Fruit fly (Drosophila melanogaster) whole organism, prepupa: ENCODE data around the gene milt.

ENCODE experiments used
- Blimp-1 ChIP-seq: fragments of 200-800 bp; sonication (Bioruptor generic); optimal IDR thresholded peaks from 3 replicates; lab custom pipeline; 2017; ENCODE audit warnings: missing biosample characterization, missing genetic modification characterization, mild to moderate bottlenecking, moderate library complexity, missing genetic modification reagents
- CG10631 ChIP-seq: fragments of 200-800 bp; sonication (Bioruptor generic); optimal IDR thresholded peaks from 2 replicates; lab custom pipeline; 2016; ENCODE audit warnings: missing biosample characterization, missing genetic modification characterization
- CG10669 ChIP-seq: fragments of 200-800 bp; sonication (Bioruptor generic); optimal IDR thresholded peaks from 3 replicates; lab custom pipeline; 2018; ENCODE audit warnings: missing biosample characterization, mild to moderate bottlenecking, missing genetic modification characterization, moderate library complexity
- CG11294 ChIP-seq: fragments of 200-800 bp; sonication (Bioruptor generic); IDR thresholded peaks from 2 replicates; pipeline ENCODE4 v1.3.6; 2022; ENCODE audit warnings: missing biosample characterization, missing genetic modification characterization
- CG11762 ChIP-seq: fragments of 200-800 bp; sonication (Bioruptor generic); optimal IDR thresholded peaks from 3 replicates; lab custom pipeline; 2016; ENCODE audit warnings: missing biosample characterization, missing genetic modification characterization; ENCODE audit not compliant: insufficient read depth
- CG15336 ChIP-seq: fragments of 200-800 bp; sonication (Bioruptor generic); IDR thresholded peaks from 2 replicates; pipeline ENCODE4 v1.3.6; 2022; ENCODE audit warnings: missing biosample characterization, missing genetic modification characterization
- CG1621 ChIP-seq: fragments of 200-800 bp; sonication (Bioruptor generic); optimal IDR thresholded peaks from 3 replicates; lab custom pipeline; 2018; ENCODE audit warnings: missing biosample characterization, mild to moderate bottlenecking, missing genetic modification characterization
- CG32006 ChIP-seq: fragments of 200-800 bp; sonication (Bioruptor generic); optimal IDR thresholded peaks from 3 replicates; lab custom pipeline; 2017; ENCODE audit warnings: missing biosample characterization, mild to moderate bottlenecking, missing genetic modification characterization
- CG34406 ChIP-seq: fragments of 200-800 bp; sonication (Bioruptor generic); optimal IDR thresholded peaks from 3 replicates; lab custom pipeline; 2016; ENCODE audit warnings: missing biosample characterization, missing genetic modification characterization
- CG3919 ChIP-seq: fragments of 200-800 bp; sonication (Bioruptor generic); optimal IDR thresholded peaks from 3 replicates; lab custom pipeline; 2016; ENCODE audit warnings: missing biosample characterization, missing genetic modification characterization
- CG4318 ChIP-seq: fragments of 200-800 bp; sonication (Bioruptor generic); optimal IDR thresholded peaks from 3 replicates; lab custom pipeline; 2017; ENCODE audit warnings: missing biosample characterization, mild to moderate bottlenecking, missing genetic modification characterization
- CG6163 ChIP-seq: fragments of 200-800 bp; sonication (Bioruptor generic); IDR thresholded peaks from 3 replicates; pipeline ENCODE4 v1.3.6; 2022; ENCODE audit warnings: missing biosample characterization, missing genetic modification characterization
- CG6792 ChIP-seq: fragments of 200-800 bp; sonication (Bioruptor generic); optimal IDR thresholded peaks from 3 replicates; lab custom pipeline; 2016; ENCODE audit warnings: missing biosample characterization, missing genetic modification characterization
- CG6808 ChIP-seq: fragments of 200-800 bp; sonication (Bioruptor generic); optimal IDR thresholded peaks from 3 replicates; lab custom pipeline; 2017; ENCODE audit warnings: missing biosample characterization, missing genetic modification characterization, mild to moderate bottlenecking, moderate library complexity, missing genetic modification reagents
- CG6854 ChIP-seq: fragments of 200-800 bp; sonication (Bioruptor generic); optimal IDR thresholded peaks from 2 replicates; lab custom pipeline; 2017; ENCODE audit warnings: missing biosample characterization, mild to moderate bottlenecking, missing genetic modification characterization
- CG7368 ChIP-seq: fragments of 200-800 bp; sonication (Bioruptor generic); optimal IDR thresholded peaks from 3 replicates; lab custom pipeline; 2016; ENCODE audit warnings: missing biosample characterization, missing genetic modification characterization
- CG8119 ChIP-seq: fragments of 200-800 bp; sonication (Bioruptor generic); IDR thresholded peaks from 3 replicates; pipeline ENCODE4 v1.3.6; 2022; ENCODE audit warnings: missing biosample characterization, missing genetic modification characterization
- CG9139 ChIP-seq: fragments of 200-800 bp; sonication (Bioruptor generic); optimal IDR thresholded peaks from 3 replicates; lab custom pipeline; 2017; ENCODE audit warnings: missing biosample characterization, mild to moderate bottlenecking, missing genetic modification characterization
- Eip75B ChIP-seq: fragments of 200-800 bp; sonication (Bioruptor generic); optimal IDR thresholded peaks from 3 replicates; lab custom pipeline; 2016; ENCODE audit warnings: missing biosample characterization, missing genetic modification characterization
- Eip78C ChIP-seq: fragments of 200-800 bp; sonication (Bioruptor generic); peaks from one replicate; lab custom pipeline; 2016; ENCODE audit warnings: missing biosample characterization, missing genetic modification characterization
- Eip93F ChIP-seq: fragments of 200-800 bp; sonication (Bioruptor generic); optimal IDR thresholded peaks from 2 replicates; lab custom pipeline; 2016; ENCODE audit warnings: missing biosample characterization, mild to moderate bottlenecking, missing genetic modification characterization
- Ets21C ChIP-seq: fragments of 200-800 bp; sonication (Bioruptor generic); optimal IDR thresholded peaks from 3 replicates; lab custom pipeline; 2016; ENCODE audit warnings: missing biosample characterization, missing genetic modification characterization
- Ets96B ChIP-seq: fragments of 200-800 bp; optimal IDR thresholded peaks from 2 replicates; lab custom pipeline; 2019; ENCODE audit warnings: missing biosample characterization, mild to moderate bottlenecking, missing genetic modification characterization, moderate library complexity
- Gug ChIP-seq: fragments of 200-800 bp; sonication (Bioruptor generic); IDR thresholded peaks from 2 replicates; pipeline ENCODE4 v1.3.6; 2022; ENCODE audit warnings: missing biosample characterization, missing genetic modification characterization
- Hr38 ChIP-seq: sonication (Bioruptor generic); optimal IDR thresholded peaks from 2 replicates; lab custom pipeline; 2016; ENCODE audit warnings: missing biosample characterization, missing genetic modification characterization
- Hr39 ChIP-seq: fragments of 200-800 bp; sonication (Bioruptor generic); optimal IDR thresholded peaks from 2 replicates; lab custom pipeline; 2016; ENCODE audit warnings: missing biosample characterization, missing genetic modification characterization
- Lpt ChIP-seq: fragments of 200-800 bp; sonication (Bioruptor generic); optimal IDR thresholded peaks from 3 replicates; lab custom pipeline; 2016; ENCODE audit warnings: missing biosample characterization, missing genetic modification characterization
- Met ChIP-seq: fragments of 200-800 bp; sonication (Bioruptor generic); optimal IDR thresholded peaks from 3 replicates; lab custom pipeline; 2016; ENCODE audit warnings: missing biosample characterization, missing genetic modification characterization
- Smox ChIP-seq: fragments of 200-800 bp; sonication (Bioruptor generic); optimal IDR thresholded peaks from 3 replicates; lab custom pipeline; 2016; ENCODE audit warnings: missing biosample characterization, missing genetic modification characterization
- Sox102F ChIP-seq: fragments of 200-800 bp; sonication (Bioruptor generic); optimal IDR thresholded peaks from 2 replicates; lab custom pipeline; 2016; ENCODE audit warnings: missing biosample characterization, mild to moderate bottlenecking, missing genetic modification characterization
- Sox14 ChIP-seq: fragments of 200-800 bp; sonication (Bioruptor generic); optimal IDR thresholded peaks from 3 replicates; lab custom pipeline; 2016; ENCODE audit warnings: missing biosample characterization, missing genetic modification characterization
- Sox15 ChIP-seq: fragments of 200-800 bp; sonication (Bioruptor generic); optimal IDR thresholded peaks from 3 replicates; lab custom pipeline; 2016; ENCODE audit warnings: missing biosample characterization, missing genetic modification characterization
- achi ChIP-seq: fragments of 200-800 bp; sonication (Bioruptor generic); optimal IDR thresholded peaks from 3 replicates; lab custom pipeline; 2016; ENCODE audit warnings: missing biosample characterization, missing genetic modification characterization
- acj6 ChIP-seq: fragments of 200-800 bp; sonication (Bioruptor generic); optimal IDR thresholded peaks from 3 replicates; lab custom pipeline; 2016; ENCODE audit warnings: missing biosample characterization, missing genetic modification characterization
- cyc ChIP-seq: fragments of 200-800 bp; sonication (Bioruptor generic); optimal IDR thresholded peaks from 3 replicates; lab custom pipeline; 2016; ENCODE audit warnings: missing biosample characterization, missing genetic modification characterization
- dsx ChIP-seq: fragments of 200-800 bp; optimal IDR thresholded peaks from 3 replicates; lab custom pipeline; 2019; ENCODE audit warnings: missing biosample characterization, mild to moderate bottlenecking, missing genetic modification characterization, moderate library complexity; ENCODE audit not compliant: poor library complexity, severe bottlenecking
- esn ChIP-seq: fragments of 200-800 bp; sonication (Bioruptor generic); optimal IDR thresholded peaks from 2 replicates; lab custom pipeline; 2016; ENCODE audit warnings: missing biosample characterization, mild to moderate bottlenecking, missing genetic modification characterization, moderate library complexity
- fd85E ChIP-seq: fragments of 200-800 bp; sonication (Bioruptor generic); optimal IDR thresholded peaks from 3 replicates; lab custom pipeline; 2016; ENCODE audit warnings: missing biosample characterization, missing genetic modification characterization
- fkh ChIP-seq: fragments of 200-800 bp; sonication (Bioruptor generic); optimal IDR thresholded peaks from 3 replicates; lab custom pipeline; 2017; ENCODE audit warnings: missing biosample characterization, mild to moderate bottlenecking, missing genetic modification characterization, moderate library complexity
- lz ChIP-seq: fragments of 200-800 bp; sonication (Bioruptor generic); optimal IDR thresholded peaks from 3 replicates; lab custom pipeline; 2016; ENCODE audit warnings: missing biosample characterization, missing genetic modification characterization
- net ChIP-seq: fragments of 200-800 bp; sonication (Bioruptor generic); optimal IDR thresholded peaks from 3 replicates; lab custom pipeline; 2016; ENCODE audit warnings: missing biosample characterization, missing genetic modification characterization
- pdm3 ChIP-seq: fragments of 200-800 bp; sonication (Bioruptor generic); optimal IDR thresholded peaks from 3 replicates; lab custom pipeline; 2016; ENCODE audit warnings: missing biosample characterization, missing genetic modification characterization
- salr ChIP-seq, 2 experiments: fragments of 200-800 bp; sonication (Bioruptor generic); optimal IDR thresholded peaks; 3 replicates each; lab custom pipeline; 2016 to 2018; ENCODE audit warnings: missing biosample characterization in 2 of 2, missing genetic modification characterization in 2 of 2, mild to moderate bottlenecking in 1 of 2
- ss ChIP-seq, 2 experiments: fragments of 200-800 bp; sonication (Bioruptor generic); optimal IDR thresholded peaks; 2 replicates in 1 of 2; 3 replicates in 1 of 2; lab custom pipeline; 2017 to 2018; ENCODE audit warnings: mild to moderate bottlenecking in 2 of 2, missing biosample characterization in 2 of 2, missing genetic modification characterization in 2 of 2, moderate library complexity in 1 of 2
- svp ChIP-seq: fragments of 200-800 bp; sonication (Bioruptor generic); peaks from one replicate; lab custom pipeline; 2016; ENCODE audit warnings: missing biosample characterization, missing genetic modification characterization
- topi ChIP-seq: fragments of 200-800 bp; sonication (Bioruptor generic); optimal IDR thresholded peaks from 3 replicates; lab custom pipeline; 2016; ENCODE audit warnings: missing biosample characterization, missing genetic modification characterization
- vri ChIP-seq: fragments of 200-800 bp; sonication (Bioruptor generic); optimal IDR thresholded peaks from 3 replicates; lab custom pipeline; 2016; ENCODE audit warnings: missing biosample characterization, mild to moderate bottlenecking, missing genetic modification characterization

Gene milt

DNA sequence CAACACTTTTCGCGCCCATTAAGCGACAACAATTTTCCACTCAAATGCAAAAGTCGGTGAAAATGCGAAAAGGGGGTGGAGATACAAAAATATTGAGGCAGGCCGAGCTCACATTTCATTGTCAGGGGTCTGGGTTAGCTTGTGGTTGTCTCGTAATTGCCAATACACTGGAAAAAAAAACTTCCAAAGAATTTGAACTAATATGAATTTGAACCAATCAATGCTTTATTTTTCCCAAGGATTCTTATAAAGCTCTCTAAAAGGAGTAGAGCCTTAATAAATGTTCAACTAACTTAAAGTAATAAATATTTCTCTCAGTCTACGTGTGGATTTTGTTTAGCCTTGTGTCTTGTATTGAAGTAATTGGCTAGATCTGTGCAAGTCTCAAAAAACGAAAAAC is 35.4 kb downstream of the milt start (continued):
- TF ChIP-seq CG11294 (GFP tag; lab: Robert Waterston, UW) (peak; percentile 58), vri (GFP tag; lab: Kevin White, UChicago) (no peak), Eip93F (GFP tag; lab: Kevin White, UChicago) (no peak), fd85E (GFP tag; lab: Kevin White, UChicago) (no peak), CG11762 (GFP tag; lab: Kevin White, UChicago) (peak; percentile 21), CG6792 (peak; percentile 10), CG15336 (GFP tag; lab: Robert Waterston, UW) (peak; percentile 77), salr (GFP tag; optimal IDR thresholded peaks at IDR 0.05; lab: Kevin White, UChicago) (peak in 1 of 2 experiments; percentile 46), Smox (GFP tag; lab: Kevin White, UChicago) (peak; percentile 3), CG32006 (GFP tag; lab: Kevin White, UChicago) (peak; percentile 80), CG6163 (GFP tag; lab: Robert Waterston, UW) (peak; percentile 77; the same call in 2 of the 3 replicates), CG8119 (GFP tag; lab: Robert Waterston, UW) (peak; percentile 75), net (GFP tag; lab: Kevin White, UChicago) (peak; percentile 26), lz (GFP tag; lab: Kevin White, UChicago) (no peak), Sox14 (GFP tag; lab: Kevin White, UChicago) (peak; percentile 22), ss (GFP tag; optimal IDR thresholded peaks at IDR 0.05; lab: Kevin White, UChicago) (no peak), Met (no peak), Eip75B (GFP tag; lab: Kevin White, UChicago) (peak; percentile 15), CG6808 (GFP tag; lab: Kevin White, UChicago) (no peak)

DNA sequence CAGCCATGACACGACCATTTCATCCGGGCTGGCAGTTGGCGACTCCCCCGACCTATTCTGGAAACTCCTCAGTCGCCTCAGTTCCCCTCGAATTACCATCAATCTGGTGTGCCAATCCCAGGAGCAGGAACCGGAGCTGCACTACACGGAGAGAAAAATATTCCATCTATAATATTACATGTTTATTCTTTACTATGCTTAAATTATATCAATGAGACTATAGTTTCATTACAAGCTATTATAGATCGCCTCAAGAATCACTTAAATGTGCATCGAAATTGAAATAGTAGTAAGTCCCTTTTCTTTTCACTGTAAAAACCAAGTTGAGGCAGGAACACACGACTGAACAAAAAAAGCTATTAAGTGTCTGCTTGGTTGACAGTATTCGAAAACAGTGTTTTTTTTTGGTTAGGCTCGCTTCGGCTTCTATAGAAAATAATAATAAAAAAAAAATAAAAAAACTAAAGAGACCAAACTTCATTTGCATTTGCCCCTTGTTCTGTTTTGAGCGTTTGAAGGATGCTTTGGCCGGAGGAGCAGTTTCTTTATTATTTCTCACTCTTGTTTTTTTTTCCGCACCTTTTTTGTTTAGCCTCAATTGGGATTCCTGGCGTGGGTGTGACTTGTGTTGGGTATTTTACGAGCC is 38.6 kb downstream of the milt start:
- TF ChIP-seq topi (GFP tag; lab: Kevin White, UChicago) (peak; percentile 60), fkh (GFP tag; lab: Kevin White, UChicago) (no peak), Lpt (peak; percentile 68), ss (GFP tag; optimal IDR thresholded peaks at IDR 0.05; lab: Kevin White, UChicago) (peak; percentile 91 to 94), Sox102F (peak; percentile 32), Hr39 (GFP tag; lab: Kevin White, UChicago) (peak; percentile 45), Sox15 (GFP tag; lab: Kevin White, UChicago) (peak; percentile 67), CG4318 (GFP tag; lab: Kevin White, UChicago) (peak; percentile 60), cyc (peak; percentile 44), pdm3 (peak; percentile 83), CG10669 (GFP tag; lab: Kevin White, UChicago) (peak; percentile 89), CG6792 (peak; percentile 78), CG34406 (GFP tag; lab: Kevin White, UChicago) (peak; percentile 72), Gug (GFP tag; lab: Robert Waterston, UW) (peak; percentile 69; the same call in 1 of the 2 replicates), lz (GFP tag; lab: Kevin White, UChicago) (peak; percentile 61), Ets21C (GFP tag; lab: Kevin White, UChicago) (peak; percentile 30), Ets96B (tag; lab: Kevin White, UChicago) (peak; percentile 94), CG3919 (GFP tag; lab: Kevin White, UChicago) (peak; percentile 84), Sox14 (GFP tag; lab: Kevin White, UChicago) (peak; percentile 82), vri (GFP tag; lab: Kevin White, UChicago) (peak; percentile 12), Eip93F (GFP tag; lab: Kevin White, UChicago) (no peak), Eip78C (peak; percentile 96), Eip75B (GFP tag; lab: Kevin White, UChicago) (peak; percentile 85), svp (peak; percentile 71), salr (GFP tag; optimal IDR thresholded peaks at IDR 0.05; lab: Kevin White, UChicago) (peak; percentile 73 to 89), Hr38 (GFP tag; lab: Kevin White, UChicago) (no peak), CG9139 (peak; percentile 90), CG7368 (GFP tag; lab: Kevin White, UChicago) (peak; percentile 56), CG10631 (GFP tag; lab: Kevin White, UChicago) (peak; percentile 88), CG6854 (GFP tag; lab: Kevin White, UChicago) (no peak), Met (peak; percentile 47), achi (GFP tag; lab: Kevin White, UChicago) (peak; percentile 83), acj6 (GFP tag; lab: Kevin White, UChicago) (peak; percentile 81), CG1621 (tag; lab: Kevin White, UChicago) (peak; percentile 92), Blimp-1 (no peak), esn (peak; percentile 65), CG15336 (GFP tag; lab: Robert Waterston, UW) (peak; percentile 80), fd85E (GFP tag; lab: Kevin White, UChicago) (no peak), dsx (peak; percentile 93)
